Fruit fly (Drosophila melanogaster) whole organism, wandering third instar larva: ENCODE results near the gene ranshi.

Experiments used
- N ChIP-seq: fragments of >200 bp; optimal IDR thresholded peaks from 2 replicates; lab custom pipeline; 2018; ENCODE audit warnings: missing biosample characterization, missing external identifiers, missing genetic modification characterization
- h ChIP-seq: fragments of 200-800 bp; sonication (Bioruptor generic); optimal IDR thresholded peaks from 3 replicates; lab custom pipeline; 2016; ENCODE audit warnings: missing biosample characterization, mild to moderate bottlenecking, missing genetic modification characterization

DNA sequence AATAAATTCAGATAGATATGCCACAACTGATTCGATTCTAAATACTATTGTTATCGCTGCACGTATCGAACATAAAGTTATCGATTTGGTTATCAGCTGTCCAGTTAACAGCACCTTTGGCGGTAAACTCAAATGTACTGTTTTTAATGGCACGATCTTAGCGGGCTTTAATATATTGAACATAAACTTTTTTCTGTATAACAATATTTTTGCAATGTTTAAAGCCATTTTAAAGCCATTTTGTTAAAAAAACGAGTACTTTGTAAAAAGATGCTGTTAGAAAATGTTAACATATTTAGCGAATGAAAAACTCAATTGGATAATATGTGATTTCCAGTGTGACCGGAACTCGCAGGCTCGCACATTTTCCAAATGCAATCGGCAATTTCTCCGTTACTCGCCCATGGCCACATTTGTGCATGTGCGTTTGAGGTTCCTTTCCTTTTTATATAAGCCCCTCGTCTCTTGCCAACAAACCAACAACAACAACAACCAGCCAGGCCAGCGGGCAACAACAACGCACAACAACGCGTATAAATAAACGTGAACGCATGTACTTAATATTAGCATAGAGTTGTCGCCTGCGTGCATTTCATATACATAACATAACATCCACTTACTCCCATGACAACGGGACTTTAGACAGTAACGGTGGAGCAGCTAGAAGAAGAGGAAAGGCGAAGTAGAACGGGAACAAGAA, 13.5 kb downstream of the ranshi start, which contains the start of gene TMEM216:
- TF ChIP-seq N (no peak), h (no peak)
